Worm (Caenorhabditis elegans) whole organism, midembryonic: ENCODE measurements around the gene mip-1.
A peak's percentile ranks its signal among the peaks of the same experiment; 100 is the strongest.

ENCODE experiments used
- T22C8.4 ChIP-seq: fragments of 200-800 bp; sonication (Bioruptor generic); IDR thresholded peaks from 2 replicates; pipeline ENCODE4 v1.3.6; 2022; ENCODE audit warnings: missing genetic modification characterization, missing compliant biosample characterization
- cog-1 ChIP-seq: sonication (generic microtip); optimal IDR thresholded peaks from 2 replicates; lab custom pipeline; 2016; ENCODE audit warnings: missing genetic modification characterization, missing compliant biosample characterization
- flt-1 ChIP-seq: fragments of 200-800 bp; sonication (Bioruptor generic); IDR thresholded peaks from 2 replicates; pipeline ENCODE4 v1.3.6; 2022; ENCODE audit warnings: missing genetic modification characterization, missing compliant biosample characterization
- klf-2 ChIP-seq: fragments of 200-800 bp; sonication (Bioruptor generic); conservative IDR thresholded peaks from 2 replicates; pipeline ENCODE4 v1.3.6; 2022; ENCODE audit warnings: missing genetic modification reagents, missing genetic modification characterization, missing compliant biosample characterization
- med-1 ChIP-seq: sonication (generic microtip); optimal IDR thresholded peaks from 2 replicates; lab custom pipeline; 2017; ENCODE audit warnings: missing genetic modification characterization, mild to moderate bottlenecking, missing compliant biosample characterization, antibody characterized with exemption, missing genetic modification reagents; ENCODE audit not compliant: insufficient read depth
- ref-1 ChIP-seq: fragments of 200-800 bp; sonication (Bioruptor generic); conservative IDR thresholded peaks from 2 replicates; pipeline ENCODE4 v1.3.6; 2022; ENCODE audit warnings: missing genetic modification reagents, missing genetic modification characterization, missing compliant biosample characterization
- tab-1 ChIP-seq: fragments of 200-800 bp; sonication (Bioruptor generic); IDR thresholded peaks from 2 replicates; pipeline ENCODE4 v1.3.6; 2022; ENCODE audit warnings: missing genetic modification characterization, missing compliant biosample characterization
- ztf-23 ChIP-seq: fragments of 200-800 bp; sonication (Bioruptor generic); IDR thresholded peaks from 2 replicates; pipeline ENCODE4 v1.3.6; 2022; ENCODE audit warnings: missing genetic modification reagents, missing genetic modification characterization, missing compliant biosample characterization
- ztf-29 ChIP-seq: fragments of 200-800 bp; sonication (Bioruptor generic); IDR thresholded peaks from 2 replicates; pipeline ENCODE4 v1.3.6; 2022; ENCODE audit warnings: missing genetic modification reagents, missing genetic modification characterization, missing compliant biosample characterization

The mip-1 gene

DNA sequence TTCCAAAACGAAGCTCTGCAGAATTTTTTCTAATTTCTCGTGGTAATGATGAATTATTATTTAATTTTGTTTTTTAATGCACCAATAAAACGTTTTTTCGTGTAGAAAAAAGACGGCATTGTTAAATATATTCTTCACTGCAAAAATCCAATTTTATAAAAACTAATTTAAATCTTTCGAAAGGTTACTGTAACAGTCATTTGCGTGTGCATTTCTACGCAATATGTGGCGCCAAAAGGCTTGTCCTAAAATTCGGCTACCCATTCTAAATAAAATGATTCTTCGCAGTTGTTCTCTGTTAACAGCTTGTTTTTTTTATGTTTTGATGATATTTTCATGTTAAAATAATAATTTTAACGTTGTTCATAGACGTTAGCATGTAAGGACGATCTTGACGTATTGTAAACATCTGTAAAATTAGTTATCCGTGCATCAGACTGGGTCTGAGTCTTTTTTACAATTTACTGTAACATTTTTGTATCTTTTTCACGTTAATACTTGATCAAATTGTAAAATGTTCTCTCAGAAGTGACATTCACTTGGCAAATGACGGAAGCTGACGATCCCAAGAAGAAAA, at the start of gene mip-1:
Gene mip-1, plus strand, starts transcription at position 527 of the 577 bp plus-strand sequence.
- TF ChIP-seq klf-2 (GFP tag; lab: Robert Waterston, UW): no peak
- TF ChIP-seq tab-1 (GFP tag; lab: Robert Waterston, UW): no peak
- no peak for TF ChIP-seq ref-1 (GFP tag; lab: Robert Waterston, UW)

- TF ChIP-seq T22C8.4 (GFP tag; lab: Robert Waterston, UW) (no peak), ztf-23 (GFP tag; lab: Robert Waterston, UW) (no peak), ref-1 (GFP tag; lab: Robert Waterston, UW) (no peak), flt-1 (no peak), tab-1 (GFP tag; lab: Robert Waterston, UW) (no peak), med-1 (GFP tag; lab: Kevin White, UChicago) (no peak)
These were observed 47.0 kb upstream of the mip-1 start, which contains the start of gene F17C8.6 for ce11 chrIII:4745934-4746333. Gene F17C8.6, minus strand, starts transcription at chrIII:4746034.

DNA sequence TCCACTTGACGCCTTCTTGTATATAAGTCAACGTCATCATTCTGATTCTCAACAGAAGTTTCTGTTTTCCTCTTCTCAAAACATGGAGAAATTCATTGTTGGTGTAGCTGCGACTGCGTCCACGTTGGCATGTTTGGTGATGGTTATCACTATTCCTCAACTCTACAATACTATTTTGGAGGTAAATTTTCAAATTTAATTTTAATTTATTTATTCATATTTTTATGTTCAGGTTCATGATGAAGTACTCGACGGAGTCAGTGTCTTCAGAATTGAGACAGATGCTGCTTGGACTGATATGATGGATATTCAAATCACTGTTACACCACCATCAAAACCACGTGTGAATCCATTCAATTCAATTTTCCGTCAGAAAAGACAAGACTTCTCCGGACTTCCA, 44.8 kb upstream of the mip-1 start, which contains the start of gene col-89:
Gene col-89, plus strand, starts transcription at position 19 of the 400 bp plus-strand sequence.
- TF ChIP-seq med-1 (GFP tag; lab: Kevin White, UChicago) (no peak), tab-1 (GFP tag; lab: Robert Waterston, UW) (no peak), ref-1 (GFP tag; lab: Robert Waterston, UW) (no peak)

ce11 chrIII:4748666-4749065, 44.2 kb upstream of the mip-1 start:
- TF ChIP-seq tab-1 (GFP tag; lab: Robert Waterston, UW): no peak
- no peak for TF ChIP-seq T22C8.4 (GFP tag; lab: Robert Waterston, UW)
- TF ChIP-seq ref-1 (GFP tag; lab: Robert Waterston, UW): no peak
- 0 out of 2 replicates have a peak, but pooled peaks have one; percentile 5 for TF ChIP-seq klf-2 (GFP tag; lab: Robert Waterston, UW)
- no peak for TF ChIP-seq med-1 (GFP tag; lab: Kevin White, UChicago)
- no peak for TF ChIP-seq ztf-23 (GFP tag; lab: Robert Waterston, UW)
- no peak for TF ChIP-seq ztf-29 (GFP tag; lab: Robert Waterston, UW)
- TF ChIP-seq flt-1: no peak

ce11 chrIII:4754001-4754561, 38.8 kb upstream of the mip-1 start, which contains the start of the genes rps-0 and rbg-3:
Gene rps-0, minus strand, starts transcription at chrIII:4754051.
Gene rbg-3, plus strand, starts transcription at chrIII:4754424.
- TF ChIP-seq flt-1 (no peak), ztf-23 (GFP tag; lab: Robert Waterston, UW) (peak; percentile 71; the same call in 1 of the 2 replicates), cog-1 (tag; lab: Kevin White, UChicago) (peak; percentile 41), tab-1 (GFP tag; lab: Robert Waterston, UW) (no peak), T22C8.4 (GFP tag; lab: Robert Waterston, UW) (no peak), ref-1 (GFP tag; lab: Robert Waterston, UW) (no peak), med-1 (GFP tag; lab: Kevin White, UChicago) (no peak), ztf-29 (GFP tag; lab: Robert Waterston, UW) (0 out of 2 replicates have a peak, but pooled peaks have one; percentile 21), klf-2 (GFP tag; lab: Robert Waterston, UW) (no peak)

DNA sequence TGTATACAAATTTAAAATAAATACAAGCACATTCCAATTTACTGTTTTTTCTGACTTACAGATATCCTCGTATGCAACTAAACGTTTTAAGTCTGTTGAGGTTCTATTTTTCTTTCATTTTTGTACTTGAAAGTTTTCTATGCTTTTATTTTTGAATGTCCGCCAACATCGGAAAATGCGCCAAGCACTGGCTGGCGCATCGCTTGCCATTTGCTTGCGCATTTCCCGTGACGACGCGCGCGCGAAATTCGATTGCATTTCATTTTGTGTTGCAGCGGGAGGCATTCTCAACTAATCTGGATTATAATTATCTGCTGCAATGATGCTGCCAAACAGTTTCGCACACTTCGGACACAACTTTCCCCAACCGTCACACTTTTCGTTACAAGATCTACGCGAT, 35.9 kb upstream of the mip-1 start, which contains the start of gene fbxl-2:
Gene fbxl-2, plus strand, starts transcription at position 278 of the 400 bp plus-strand sequence.
- TF ChIP-seq ref-1 (GFP tag; lab: Robert Waterston, UW) (0 out of 2 replicates have a peak, but pooled peaks have one; percentile 35), flt-1 (peak; percentile 87), ztf-23 (GFP tag; lab: Robert Waterston, UW) (peak; percentile 86), T22C8.4 (GFP tag; lab: Robert Waterston, UW) (peak; percentile 72), ztf-29 (GFP tag; lab: Robert Waterston, UW) (peak; percentile 66), med-1 (GFP tag; lab: Kevin White, UChicago) (peak; percentile 39), klf-2 (GFP tag; lab: Robert Waterston, UW) (peak; percentile 77; the same call in 1 of the 2 replicates), tab-1 (GFP tag; lab: Robert Waterston, UW) (peak; percentile 86), cog-1 (tag; lab: Kevin White, UChicago) (peak; percentile 81)

ce11 chrIII:4762846-4763245, 30.0 kb upstream of the mip-1 start:
- TF ChIP-seq cog-1 (tag; lab: Kevin White, UChicago): no peak
- TF ChIP-seq ztf-29 (GFP tag; lab: Robert Waterston, UW): no peak
- no peak for TF ChIP-seq T22C8.4 (GFP tag; lab: Robert Waterston, UW)
- no peak for TF ChIP-seq ztf-23 (GFP tag; lab: Robert Waterston, UW)
- no peak for TF ChIP-seq med-1 (GFP tag; lab: Kevin White, UChicago)
- TF ChIP-seq ref-1 (GFP tag; lab: Robert Waterston, UW): no peak
- TF ChIP-seq tab-1 (GFP tag; lab: Robert Waterston, UW): no peak
- TF ChIP-seq flt-1: no peak
- TF ChIP-seq klf-2 (GFP tag; lab: Robert Waterston, UW): no peak

ce11 chrIII:4763509-4763908, 29.4 kb upstream of the mip-1 start, which contains the start of gene B0393.4:
Gene B0393.4, minus strand, starts transcription at chrIII:4763609.
- TF ChIP-seq flt-1: no peak
- no peak for TF ChIP-seq med-1 (GFP tag; lab: Kevin White, UChicago)
- no peak for TF ChIP-seq tab-1 (GFP tag; lab: Robert Waterston, UW)
- no peak for TF ChIP-seq T22C8.4 (GFP tag; lab: Robert Waterston, UW)
- no peak for TF ChIP-seq ztf-29 (GFP tag; lab: Robert Waterston, UW)
- TF ChIP-seq ztf-23 (GFP tag; lab: Robert Waterston, UW): no peak
- TF ChIP-seq cog-1 (tag; lab: Kevin White, UChicago): no peak
- no peak for TF ChIP-seq klf-2 (GFP tag; lab: Robert Waterston, UW)
- TF ChIP-seq ref-1 (GFP tag; lab: Robert Waterston, UW): no peak

DNA sequence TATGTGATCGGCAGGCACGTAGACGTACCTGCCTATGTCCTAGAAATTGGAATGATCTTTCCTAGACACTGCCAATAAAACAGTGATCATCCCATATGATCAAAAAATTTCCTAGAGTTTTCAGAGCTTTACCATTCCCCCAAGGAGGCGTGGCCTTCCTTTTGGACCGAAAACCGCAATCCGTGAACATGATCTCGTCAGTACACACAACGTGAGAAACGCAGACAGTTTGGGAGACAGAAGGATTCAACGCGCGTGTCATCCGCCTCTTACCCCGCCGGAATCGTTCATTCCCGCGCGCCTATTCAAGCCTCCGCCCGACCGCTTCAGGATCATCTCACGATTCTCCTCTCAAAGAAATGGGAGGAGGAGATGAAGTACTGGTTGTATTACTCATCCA, 27.4 kb upstream of the mip-1 start, which contains the start of gene B0393.5:
Gene B0393.5, plus strand, starts transcription at position 301 of the 400 bp plus-strand sequence.
- no peak for TF ChIP-seq med-1 (GFP tag; lab: Kevin White, UChicago)
- TF ChIP-seq ztf-23 (GFP tag; lab: Robert Waterston, UW): no peak
- TF ChIP-seq cog-1 (tag; lab: Kevin White, UChicago): no peak
- TF ChIP-seq ref-1 (GFP tag; lab: Robert Waterston, UW): no peak
- no peak for TF ChIP-seq flt-1
- TF ChIP-seq klf-2 (GFP tag; lab: Robert Waterston, UW): no peak
- TF ChIP-seq T22C8.4 (GFP tag; lab: Robert Waterston, UW): no peak
- no peak for TF ChIP-seq ztf-29 (GFP tag; lab: Robert Waterston, UW)
- TF ChIP-seq tab-1 (GFP tag; lab: Robert Waterston, UW): no peak
